Worm (Caenorhabditis elegans) whole organism, L2 larva: ENCODE measurements around the gene C14B1.2.

ENCODE experiments used
- F13H6.1 ChIP-seq: sonication (generic microtip); optimal IDR thresholded peaks from 2 replicates; lab custom pipeline; 2016; ENCODE audit warnings: missing genetic modification characterization, missing compliant biosample characterization
- Y55F3AM.14 ChIP-seq: fragments of 200-800 bp; sonication (Bioruptor generic); optimal IDR thresholded peaks from 2 replicates; lab custom pipeline; 2018; ENCODE audit warnings: mild to moderate bottlenecking, missing genetic modification characterization, missing compliant biosample characterization
- ZK546.5 ChIP-seq: sonication (generic microtip); optimal IDR thresholded peaks from 2 replicates; lab custom pipeline; 2017; ENCODE audit warnings: missing biosample characterization, missing genetic modification characterization
- aly-2 ChIP-seq: fragments of 150-350 bp; optimal IDR thresholded peaks from 2 replicates; lab custom pipeline; 2014; ENCODE audit warnings: missing biosample characterization, missing genetic modification characterization
- ama-1 ChIP-seq: fragments of 150-350 bp; optimal IDR thresholded peaks from 2 replicates; lab custom pipeline; 2018; ENCODE audit warnings: inconsistent platforms
- blmp-1 ChIP-seq: sonication (generic microtip); optimal IDR thresholded peaks from 2 replicates; lab custom pipeline; 2017; ENCODE audit warnings: missing genetic modification characterization, mild to moderate bottlenecking, missing compliant biosample characterization, antibody characterized with exemption, moderate library complexity; ENCODE audit not compliant: insufficient read depth
- ceh-16 ChIP-seq: fragments of 150-350 bp; optimal IDR thresholded peaks from 2 replicates; lab custom pipeline; 2014; ENCODE audit warnings: missing biosample characterization, missing genetic modification characterization
- ceh-82 ChIP-seq: fragments of 150-350 bp; optimal IDR thresholded peaks from 2 replicates; lab custom pipeline; 2014; ENCODE audit warnings: missing biosample characterization, missing genetic modification characterization
- crh-2 ChIP-seq: sonication (generic microtip); optimal IDR thresholded peaks from 2 replicates; lab custom pipeline; 2017; ENCODE audit warnings: missing biosample characterization, missing genetic modification characterization
- elt-3 ChIP-seq: sonication (generic microtip); optimal IDR thresholded peaks from 2 replicates; lab custom pipeline; 2017; ENCODE audit warnings: missing biosample characterization, missing genetic modification characterization
- fos-1 ChIP-seq: fragments of 150-350 bp; optimal IDR thresholded peaks from 2 replicates; lab custom pipeline; 2014; ENCODE audit warnings: missing biosample characterization, missing genetic modification characterization
- gmeb-1 ChIP-seq: fragments of 150-350 bp; optimal IDR thresholded peaks from 2 replicates; lab custom pipeline; 2014; ENCODE audit warnings: missing biosample characterization, missing genetic modification characterization
- lin-11 ChIP-seq: fragments of 150-350 bp; sonication (generic microtip); optimal IDR thresholded peaks from 2 replicates; lab custom pipeline; 2014; ENCODE audit warnings: missing biosample characterization, missing genetic modification characterization, inconsistent platforms, mixed read lengths
- lin-13 ChIP-seq: fragments of 150-350 bp; optimal IDR thresholded peaks from 2 replicates; lab custom pipeline; 2014; ENCODE audit warnings: missing biosample characterization, missing genetic modification reagents, missing genetic modification characterization
- lin-39 ChIP-seq: fragments of 150-350 bp; optimal IDR thresholded peaks from 2 replicates; lab custom pipeline; 2014; ENCODE audit warnings: missing biosample characterization, missing genetic modification reagents, missing genetic modification characterization
- lsy-2 ChIP-seq, 2 experiments: fragments of 150-350 bp in 1 of 2; sonication (generic microtip) in 1 of 2; optimal IDR thresholded peaks; 2 replicates each; lab custom pipeline; 2014 to 2017; ENCODE audit warnings: missing biosample characterization in 2 of 2, missing genetic modification characterization in 2 of 2
- mab-5 ChIP-seq: fragments of 150-350 bp; optimal IDR thresholded peaks from 2 replicates; lab custom pipeline; 2014; ENCODE audit warnings: missing biosample characterization, missing genetic modification characterization
- mdl-1 ChIP-seq, 2 experiments: fragments of 150-350 bp in 1 of 2; sonication (generic microtip) in 1 of 2; optimal IDR thresholded peaks; 2 replicates each; lab custom pipeline; 2017; ENCODE audit warnings: missing biosample characterization in 2 of 2, missing genetic modification characterization in 2 of 2
- nhr-10 ChIP-seq: sonication (generic microtip); optimal IDR thresholded peaks from 2 replicates; lab custom pipeline; 2017; ENCODE audit warnings: missing biosample characterization, missing genetic modification characterization
- nhr-11 ChIP-seq: fragments of 150-350 bp; optimal IDR thresholded peaks from 2 replicates; lab custom pipeline; 2014; ENCODE audit warnings: missing biosample characterization, missing genetic modification characterization
- nhr-12 ChIP-seq: fragments of 150-350 bp; optimal IDR thresholded peaks from 2 replicates; lab custom pipeline; 2014; ENCODE audit warnings: missing biosample characterization, missing genetic modification characterization
- nhr-129 ChIP-seq: fragments of 150-350 bp; optimal IDR thresholded peaks from 2 replicates; lab custom pipeline; 2014; ENCODE audit warnings: missing biosample characterization, missing genetic modification characterization
- nhr-237 ChIP-seq: fragments of 150-350 bp; optimal IDR thresholded peaks from 2 replicates; lab custom pipeline; 2014; ENCODE audit warnings: missing biosample characterization, missing genetic modification characterization
- nhr-25 ChIP-seq: fragments of 150-350 bp; sonication (generic microtip); optimal IDR thresholded peaks from 3 replicates; lab custom pipeline; 2014; ENCODE audit warnings: missing biosample characterization, missing genetic modification characterization
- nhr-77 ChIP-seq: fragments of 150-350 bp; optimal IDR thresholded peaks from 2 replicates; lab custom pipeline; 2014; ENCODE audit warnings: missing biosample characterization, missing genetic modification characterization
- peb-1 ChIP-seq: fragments of 150-350 bp; optimal IDR thresholded peaks from 2 replicates; lab custom pipeline; 2014; ENCODE audit warnings: missing biosample characterization, missing genetic modification characterization
- skn-1 ChIP-seq: sonication (generic microtip); optimal IDR thresholded peaks from 2 replicates; lab custom pipeline; 2017; ENCODE audit warnings: missing biosample characterization, missing genetic modification characterization
- sma-9 ChIP-seq, 2 experiments: fragments of 150-350 bp in 1 of 2; sonication (generic microtip) in 1 of 2; optimal IDR thresholded peaks; 2 replicates each; lab custom pipeline; 2014 to 2016; ENCODE audit warnings: missing genetic modification characterization in 2 of 2, mild to moderate bottlenecking in 1 of 2, missing biosample characterization in 1 of 2, missing compliant biosample characterization in 1 of 2, missing genetic modification reagents in 1 of 2, moderate library complexity in 1 of 2
- snpc-4 ChIP-seq: fragments of 150-350 bp; optimal IDR thresholded peaks from 2 replicates; lab custom pipeline; 2014; ENCODE audit warnings: missing biosample characterization, missing genetic modification characterization
- unc-39 ChIP-seq: fragments of 150-350 bp; optimal IDR thresholded peaks from 2 replicates; lab custom pipeline; 2014; ENCODE audit warnings: missing biosample characterization, missing genetic modification characterization
- zag-1 ChIP-seq: fragments of 150-350 bp; optimal IDR thresholded peaks from 2 replicates; lab custom pipeline; 2014; ENCODE audit warnings: missing biosample characterization, missing genetic modification characterization

C14B1.2 gene

ce11 chrIII:3737742-3738141, 35.7 kb downstream of the C14B1.2 start:
- TF ChIP-seq nhr-237 (tag; lab: Kevin White, UChicago) (no peak), nhr-10 (tag; lab: Kevin White, UChicago) (no peak), crh-2 (tag; lab: Kevin White, UChicago) (no peak), elt-3 (no peak), nhr-25 (tag; lab: Kevin White, UChicago) (no peak), unc-39 (no peak), ama-1 (lab: Kevin White, UChicago) (no peak), lin-13 (GFP tag; lab: Kevin White, UChicago) (no peak), lin-11 (tag; lab: Kevin White, UChicago) (no peak), F13H6.1 (tag; lab: Kevin White, UChicago) (no peak), mdl-1 (tag; optimal IDR thresholded peaks at IDR 0.05; lab: Kevin White, UChicago) (no peak), Y55F3AM.14 (GFP tag; lab: Kevin White, UChicago) (no peak), aly-2 (no peak), ceh-82 (tag; lab: Kevin White, UChicago) (no peak), ZK546.5 (tag; lab: Kevin White, UChicago) (no peak), lsy-2 (tag; optimal IDR thresholded peaks at IDR 0.05; lab: Kevin White, UChicago) (no peak), blmp-1 (tag; lab: Kevin White, UChicago) (no peak)

- no peak for TF ChIP-seq nhr-11 (tag; lab: Kevin White, UChicago)
These were observed 36.3 kb downstream of the C14B1.2 start for ce11 chrIII:3738331-3738730.

- TF ChIP-seq lin-11 (tag; lab: Kevin White, UChicago) (no peak), zag-1 (no peak), snpc-4 (tag; lab: Kevin White, UChicago) (no peak), ceh-82 (tag; lab: Kevin White, UChicago) (no peak), peb-1 (tag; lab: Kevin White, UChicago) (no peak), fos-1 (tag; lab: Kevin White, UChicago) (no peak), mab-5 (tag; lab: Kevin White, UChicago) (no peak), gmeb-1 (no peak), nhr-129 (tag; lab: Kevin White, UChicago) (no peak), skn-1 (tag; lab: Kevin White, UChicago) (no peak), unc-39 (no peak), blmp-1 (tag; lab: Kevin White, UChicago) (no peak), nhr-77 (tag; lab: Kevin White, UChicago) (no peak), nhr-12 (tag; lab: Kevin White, UChicago) (no peak)
- TF ChIP-seq, all 48 proteins: peak for 0
These were observed 40.0 kb downstream of the C14B1.2 start for ce11 chrIII:3742090-3742489.

ce11 chrIII:3743367-3743766, 41.3 kb downstream of the C14B1.2 start:
- TF ChIP-seq nhr-12 (tag; lab: Kevin White, UChicago) (no peak), sma-9 (GFP tag; optimal IDR thresholded peaks at IDR 0.05; lab: Kevin White, UChicago) (no peak), sma-9 (tag; optimal IDR thresholded peaks at IDR 0.05; lab: Kevin White, UChicago) (no peak), lin-39 (no peak)

ce11 chrIII:3745138-3745537, 43.1 kb downstream of the C14B1.2 start, which contains the start of gene lin-48:
Gene lin-48 (plus strand): TSS chrIII:3745438.
- TF ChIP-seq nhr-12 (tag; lab: Kevin White, UChicago) (no peak), nhr-25 (tag; lab: Kevin White, UChicago) (no peak), ceh-16 (tag; lab: Kevin White, UChicago) (no peak), gmeb-1 (no peak), fos-1 (tag; lab: Kevin White, UChicago) (no peak), lin-39 (no peak), skn-1 (tag; lab: Kevin White, UChicago) (no peak), nhr-129 (tag; lab: Kevin White, UChicago) (no peak)
